Fruit fly (Drosophila melanogaster) whole organism, prepupa: Measurements from ENCODE around the gene RapGAP1.

Experiments
- Blimp-1 ChIP-seq: fragments of 200-800 bp; sonication (Bioruptor generic); optimal IDR thresholded peaks from 3 replicates; lab custom pipeline; 2017; ENCODE audit warnings: missing biosample characterization, missing genetic modification characterization, mild to moderate bottlenecking, moderate library complexity, missing genetic modification reagents
- CG10669 ChIP-seq: fragments of 200-800 bp; sonication (Bioruptor generic); optimal IDR thresholded peaks from 3 replicates; lab custom pipeline; 2018; ENCODE audit warnings: missing biosample characterization, mild to moderate bottlenecking, missing genetic modification characterization, moderate library complexity
- CG11762 ChIP-seq: fragments of 200-800 bp; sonication (Bioruptor generic); optimal IDR thresholded peaks from 3 replicates; lab custom pipeline; 2016; ENCODE audit warnings: missing biosample characterization, missing genetic modification characterization; ENCODE audit not compliant: insufficient read depth
- CG15336 ChIP-seq: fragments of 200-800 bp; sonication (Bioruptor generic); IDR thresholded peaks from 2 replicates; pipeline ENCODE4 v1.3.6; 2022; ENCODE audit warnings: missing biosample characterization, missing genetic modification characterization
- CG1621 ChIP-seq: fragments of 200-800 bp; sonication (Bioruptor generic); optimal IDR thresholded peaks from 3 replicates; lab custom pipeline; 2018; ENCODE audit warnings: missing biosample characterization, mild to moderate bottlenecking, missing genetic modification characterization
- CG32006 ChIP-seq: fragments of 200-800 bp; sonication (Bioruptor generic); optimal IDR thresholded peaks from 3 replicates; lab custom pipeline; 2017; ENCODE audit warnings: missing biosample characterization, mild to moderate bottlenecking, missing genetic modification characterization
- CG34406 ChIP-seq: fragments of 200-800 bp; sonication (Bioruptor generic); optimal IDR thresholded peaks from 3 replicates; lab custom pipeline; 2016; ENCODE audit warnings: missing biosample characterization, missing genetic modification characterization
- CG4318 ChIP-seq: fragments of 200-800 bp; sonication (Bioruptor generic); optimal IDR thresholded peaks from 3 replicates; lab custom pipeline; 2017; ENCODE audit warnings: missing biosample characterization, mild to moderate bottlenecking, missing genetic modification characterization
- CG6163 ChIP-seq: fragments of 200-800 bp; sonication (Bioruptor generic); IDR thresholded peaks from 3 replicates; pipeline ENCODE4 v1.3.6; 2022; ENCODE audit warnings: missing biosample characterization, missing genetic modification characterization
- CG6276 ChIP-seq: fragments of 200-800 bp; sonication (Bioruptor generic); optimal IDR thresholded peaks from 2 replicates; lab custom pipeline; 2017; ENCODE audit warnings: missing biosample characterization, mild to moderate bottlenecking, missing genetic modification characterization
- CG6792 ChIP-seq: fragments of 200-800 bp; sonication (Bioruptor generic); optimal IDR thresholded peaks from 3 replicates; lab custom pipeline; 2016; ENCODE audit warnings: missing biosample characterization, missing genetic modification characterization
- CG6808 ChIP-seq: fragments of 200-800 bp; sonication (Bioruptor generic); optimal IDR thresholded peaks from 3 replicates; lab custom pipeline; 2017; ENCODE audit warnings: missing biosample characterization, missing genetic modification characterization, mild to moderate bottlenecking, moderate library complexity, missing genetic modification reagents
- CG7368 ChIP-seq: fragments of 200-800 bp; sonication (Bioruptor generic); optimal IDR thresholded peaks from 3 replicates; lab custom pipeline; 2016; ENCODE audit warnings: missing biosample characterization, missing genetic modification characterization
- CG8119 ChIP-seq: fragments of 200-800 bp; sonication (Bioruptor generic); IDR thresholded peaks from 3 replicates; pipeline ENCODE4 v1.3.6; 2022; ENCODE audit warnings: missing biosample characterization, missing genetic modification characterization
- CG8319 ChIP-seq: fragments of 200-800 bp; sonication (Bioruptor generic); optimal IDR thresholded peaks from 3 replicates; lab custom pipeline; 2016; ENCODE audit warnings: missing biosample characterization, missing genetic modification characterization
- CG9139 ChIP-seq: fragments of 200-800 bp; sonication (Bioruptor generic); optimal IDR thresholded peaks from 3 replicates; lab custom pipeline; 2017; ENCODE audit warnings: missing biosample characterization, mild to moderate bottlenecking, missing genetic modification characterization
- Eip75B ChIP-seq: fragments of 200-800 bp; sonication (Bioruptor generic); optimal IDR thresholded peaks from 3 replicates; lab custom pipeline; 2016; ENCODE audit warnings: missing biosample characterization, missing genetic modification characterization
- Eip78C ChIP-seq: fragments of 200-800 bp; sonication (Bioruptor generic); peaks from one replicate; lab custom pipeline; 2016; ENCODE audit warnings: missing biosample characterization, missing genetic modification characterization
- Eip93F ChIP-seq: fragments of 200-800 bp; sonication (Bioruptor generic); optimal IDR thresholded peaks from 2 replicates; lab custom pipeline; 2016; ENCODE audit warnings: missing biosample characterization, mild to moderate bottlenecking, missing genetic modification characterization
- Hr38 ChIP-seq: sonication (Bioruptor generic); optimal IDR thresholded peaks from 2 replicates; lab custom pipeline; 2016; ENCODE audit warnings: missing biosample characterization, missing genetic modification characterization
- Hr4 ChIP-seq: fragments of 200-800 bp; sonication (Bioruptor generic); optimal IDR thresholded peaks from 3 replicates; lab custom pipeline; 2016; ENCODE audit warnings: missing biosample characterization, missing genetic modification characterization
- OdsH ChIP-seq: fragments of 200-800 bp; sonication (Bioruptor generic); optimal IDR thresholded peaks from 3 replicates; lab custom pipeline; 2016; ENCODE audit warnings: missing biosample characterization, missing genetic modification characterization
- Smox ChIP-seq: fragments of 200-800 bp; sonication (Bioruptor generic); optimal IDR thresholded peaks from 3 replicates; lab custom pipeline; 2016; ENCODE audit warnings: missing biosample characterization, missing genetic modification characterization
- Sox102F ChIP-seq: fragments of 200-800 bp; sonication (Bioruptor generic); optimal IDR thresholded peaks from 2 replicates; lab custom pipeline; 2016; ENCODE audit warnings: missing biosample characterization, mild to moderate bottlenecking, missing genetic modification characterization
- Sox14 ChIP-seq: fragments of 200-800 bp; sonication (Bioruptor generic); optimal IDR thresholded peaks from 3 replicates; lab custom pipeline; 2016; ENCODE audit warnings: missing biosample characterization, missing genetic modification characterization
- acj6 ChIP-seq: fragments of 200-800 bp; sonication (Bioruptor generic); optimal IDR thresholded peaks from 3 replicates; lab custom pipeline; 2016; ENCODE audit warnings: missing biosample characterization, missing genetic modification characterization
- cyc ChIP-seq: fragments of 200-800 bp; sonication (Bioruptor generic); optimal IDR thresholded peaks from 3 replicates; lab custom pipeline; 2016; ENCODE audit warnings: missing biosample characterization, missing genetic modification characterization
- dac ChIP-seq: fragments of 200-800 bp; sonication (Bioruptor generic); optimal IDR thresholded peaks from 2 replicates; lab custom pipeline; 2017; ENCODE audit warnings: missing biosample characterization, mild to moderate bottlenecking, missing genetic modification characterization
- dsx ChIP-seq: fragments of 200-800 bp; optimal IDR thresholded peaks from 3 replicates; lab custom pipeline; 2019; ENCODE audit warnings: missing biosample characterization, mild to moderate bottlenecking, missing genetic modification characterization, moderate library complexity; ENCODE audit not compliant: poor library complexity, severe bottlenecking
- eg ChIP-seq: fragments of 200-800 bp; sonication (Bioruptor generic); IDR thresholded peaks from 3 replicates; pipeline ENCODE4 v1.3.6; 2022; ENCODE audit warnings: missing biosample characterization, missing genetic modification characterization
- fd59A ChIP-seq: fragments of 200-800 bp; sonication (Bioruptor generic); optimal IDR thresholded peaks from 2 replicates; lab custom pipeline; 2017; ENCODE audit warnings: missing biosample characterization, mild to moderate bottlenecking, missing genetic modification characterization, missing genetic modification reagents
- fkh ChIP-seq: fragments of 200-800 bp; sonication (Bioruptor generic); optimal IDR thresholded peaks from 3 replicates; lab custom pipeline; 2017; ENCODE audit warnings: missing biosample characterization, mild to moderate bottlenecking, missing genetic modification characterization, moderate library complexity
- net ChIP-seq: fragments of 200-800 bp; sonication (Bioruptor generic); optimal IDR thresholded peaks from 3 replicates; lab custom pipeline; 2016; ENCODE audit warnings: missing biosample characterization, missing genetic modification characterization
- salr ChIP-seq, 2 experiments: fragments of 200-800 bp; sonication (Bioruptor generic); optimal IDR thresholded peaks; 3 replicates each; lab custom pipeline; 2016 to 2018; ENCODE audit warnings: missing biosample characterization in 2 of 2, missing genetic modification characterization in 2 of 2, mild to moderate bottlenecking in 1 of 2
- svp ChIP-seq: fragments of 200-800 bp; sonication (Bioruptor generic); peaks from one replicate; lab custom pipeline; 2016; ENCODE audit warnings: missing biosample characterization, missing genetic modification characterization
- topi ChIP-seq: fragments of 200-800 bp; sonication (Bioruptor generic); optimal IDR thresholded peaks from 3 replicates; lab custom pipeline; 2016; ENCODE audit warnings: missing biosample characterization, missing genetic modification characterization
- vri ChIP-seq: fragments of 200-800 bp; sonication (Bioruptor generic); optimal IDR thresholded peaks from 3 replicates; lab custom pipeline; 2016; ENCODE audit warnings: missing biosample characterization, mild to moderate bottlenecking, missing genetic modification characterization

The RapGAP1 gene

DNA sequence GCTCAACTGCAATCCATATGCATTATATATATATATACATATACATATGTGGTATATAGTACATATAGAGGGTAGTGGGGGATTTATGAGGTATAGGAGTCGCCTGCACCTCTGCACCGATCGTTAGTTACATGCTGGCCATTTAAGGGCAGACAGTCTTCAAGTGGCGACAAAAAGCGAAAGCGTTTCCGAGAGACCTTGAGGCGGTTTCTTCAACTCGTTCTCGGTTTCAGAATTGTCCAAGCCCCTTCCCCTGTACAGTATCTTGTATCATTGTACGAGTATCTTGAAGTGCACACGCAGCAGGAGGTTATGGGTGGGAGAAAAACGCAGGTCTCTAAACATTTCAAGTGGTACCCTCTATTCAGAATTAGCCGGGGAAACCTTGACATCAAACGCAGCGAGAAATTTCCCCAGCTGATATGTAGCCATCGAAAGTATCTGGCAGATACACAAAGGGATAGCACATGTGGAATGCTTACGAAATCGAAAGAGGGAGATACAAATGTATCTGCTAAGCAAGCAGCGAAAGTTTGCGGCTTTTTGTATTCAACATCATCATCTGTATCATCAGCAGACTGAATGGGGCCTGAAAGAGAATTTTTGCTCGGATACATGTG is 51.8 kb downstream of the RapGAP1 start:
- TF ChIP-seq Eip78C = peak; percentile 18
- TF ChIP-seq CG1621 (tag; lab: Kevin White, UChicago) = no peak
- TF ChIP-seq CG32006 = no peak
- TF ChIP-seq CG8319 (GFP tag; lab: Kevin White, UChicago) = no peak
- no peak for TF ChIP-seq net (GFP tag; lab: Kevin White, UChicago)
- no peak for TF ChIP-seq CG10669 (GFP tag; lab: Kevin White, UChicago)
- TF ChIP-seq Blimp-1 (GFP tag; lab: Kevin White, UChicago) = peak; percentile 38
- TF ChIP-seq CG11762 (GFP tag; lab: Kevin White, UChicago) = no peak
- TF ChIP-seq Hr38 (GFP tag; lab: Kevin White, UChicago) = no peak
- no peak for TF ChIP-seq CG6808 (GFP tag; lab: Kevin White, UChicago)
- TF ChIP-seq Eip75B (GFP tag; lab: Kevin White, UChicago) = no peak
- TF ChIP-seq CG8119 (GFP tag; lab: Robert Waterston, UW) = no peak
- no peak for TF ChIP-seq salr (GFP tag; optimal IDR thresholded peaks at IDR 0.05; lab: Kevin White, UChicago)
- no peak for TF ChIP-seq CG34406 (GFP tag; lab: Kevin White, UChicago)
- TF ChIP-seq Sox102F (GFP tag; lab: Kevin White, UChicago) = no peak
- no peak for TF ChIP-seq CG15336 (GFP tag; lab: Robert Waterston, UW)
- no peak for TF ChIP-seq CG6792
- peak; percentile 12 for TF ChIP-seq svp
- TF ChIP-seq acj6 (GFP tag; lab: Kevin White, UChicago) = no peak
- TF ChIP-seq dsx (GFP tag; lab: Kevin White, UChicago) = no peak
- TF ChIP-seq dac (GFP tag; lab: Kevin White, UChicago) = no peak

DNA sequence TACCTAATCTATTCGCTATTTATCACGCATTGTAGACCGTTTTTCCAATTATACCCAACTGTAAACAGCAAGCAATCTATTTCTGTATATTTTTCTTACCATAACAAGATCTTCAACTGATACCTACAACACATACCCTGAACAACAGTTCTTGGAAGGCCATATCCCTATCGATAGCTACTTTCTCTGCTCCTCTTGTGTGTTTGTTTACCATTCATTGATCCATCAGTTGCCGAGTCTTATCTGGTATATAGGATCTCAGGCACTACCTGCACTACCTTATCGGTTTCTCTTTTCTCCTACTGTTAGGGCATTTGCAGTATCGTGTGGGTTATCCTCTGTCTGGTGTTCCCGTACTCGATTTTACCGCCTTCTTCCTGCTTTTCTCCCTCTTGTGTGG is 52.7 kb downstream of the RapGAP1 start:
- no peak for TF ChIP-seq fd59A (GFP tag; lab: Kevin White, UChicago)
- TF ChIP-seq fkh = peak; percentile 21

DNA sequence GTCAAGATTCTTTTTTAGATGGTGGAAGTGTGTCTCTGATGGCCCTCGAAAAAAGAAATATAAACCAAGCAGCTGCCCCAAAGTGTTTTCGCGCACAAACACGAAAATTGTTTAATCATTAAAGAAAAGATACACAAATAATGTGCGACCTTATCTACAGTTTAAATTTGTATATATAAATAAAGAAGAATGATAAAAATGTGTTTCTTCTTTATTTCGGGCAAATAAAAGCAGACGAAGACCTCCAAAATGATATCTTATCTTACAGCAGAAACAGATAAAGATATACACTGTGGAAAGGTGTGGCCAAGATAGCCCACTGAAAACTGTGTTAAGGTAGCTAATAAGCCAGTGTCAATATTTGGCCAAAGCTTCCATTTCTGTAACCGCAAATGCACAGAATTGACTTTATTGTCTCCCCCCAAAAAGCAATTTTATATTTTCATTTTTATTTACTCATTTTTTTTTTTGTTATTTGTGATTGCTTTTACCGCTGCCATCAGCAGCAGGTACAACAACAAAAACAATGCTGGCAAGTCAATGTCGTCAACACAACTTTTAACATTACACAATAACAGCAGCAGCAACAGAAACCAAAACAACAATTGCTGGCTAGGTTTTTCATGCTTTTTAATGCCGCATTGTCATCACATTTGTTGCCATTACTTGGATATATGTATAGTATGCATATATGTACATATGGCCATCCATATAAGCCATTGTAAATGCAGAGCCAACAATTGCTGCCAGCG is 53.5 kb downstream of the RapGAP1 start:
- TF ChIP-seq CG34406 (GFP tag; lab: Kevin White, UChicago) (no peak), Eip78C (peak; percentile 58), fkh (peak; percentile 89), Hr4 (no peak), CG7368 (GFP tag; lab: Kevin White, UChicago) (no peak), CG8319 (GFP tag; lab: Kevin White, UChicago) (no peak), Sox102F (GFP tag; lab: Kevin White, UChicago) (peak; percentile 30), dac (GFP tag; lab: Kevin White, UChicago) (no peak), salr (GFP tag; optimal IDR thresholded peaks at IDR 0.05; lab: Kevin White, UChicago) (no peak), svp (peak; percentile 38), Sox14 (GFP tag; lab: Kevin White, UChicago) (no peak), CG11762 (GFP tag; lab: Kevin White, UChicago) (no peak), vri (GFP tag; lab: Kevin White, UChicago) (peak; percentile 51), OdsH (GFP tag; lab: Kevin White, UChicago) (no peak), CG4318 (GFP tag; lab: Kevin White, UChicago) (no peak), topi (GFP tag; lab: Kevin White, UChicago) (no peak), CG10669 (GFP tag; lab: Kevin White, UChicago) (no peak)

DNA sequence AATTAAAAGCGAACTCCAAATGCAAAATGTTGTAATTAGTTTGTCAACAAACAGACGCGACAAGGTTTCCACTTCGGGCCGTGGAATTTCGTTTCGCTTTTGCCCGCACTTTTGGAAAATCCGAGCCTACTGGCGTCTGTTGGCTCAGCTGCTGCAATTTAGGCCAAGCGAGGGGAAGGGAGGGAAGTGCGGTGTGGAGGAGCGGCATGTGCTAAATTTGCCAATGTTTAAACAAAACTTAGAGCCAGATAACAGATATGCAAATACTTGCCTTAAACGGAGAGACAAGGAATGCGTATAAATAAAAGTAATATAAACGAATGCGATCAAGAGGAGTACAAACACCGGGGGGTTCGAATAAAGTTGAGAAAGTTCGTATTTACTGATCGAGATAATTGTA is 55.2 kb downstream of the RapGAP1 start:
- TF ChIP-seq Smox (GFP tag; lab: Kevin White, UChicago) = no peak
- TF ChIP-seq CG6163 (GFP tag; lab: Robert Waterston, UW) = no peak
- TF ChIP-seq eg = no peak
- TF ChIP-seq cyc (GFP tag; lab: Kevin White, UChicago) = no peak
- no peak for TF ChIP-seq CG7368 (GFP tag; lab: Kevin White, UChicago)
- TF ChIP-seq CG10669 (GFP tag; lab: Kevin White, UChicago) = no peak
- TF ChIP-seq Eip93F (GFP tag; lab: Kevin White, UChicago) = no peak
- TF ChIP-seq CG6276 (GFP tag; lab: Kevin White, UChicago) = no peak
- TF ChIP-seq CG9139 = no peak
- TF ChIP-seq CG34406 (GFP tag; lab: Kevin White, UChicago) = no peak
- peak; percentile 92 for TF ChIP-seq fkh
- peak; percentile 50 for TF ChIP-seq vri (GFP tag; lab: Kevin White, UChicago)
- TF ChIP-seq Blimp-1 (GFP tag; lab: Kevin White, UChicago) = no peak
